Worm (Caenorhabditis elegans): Measurements from ENCODE around the gene irk-1.
A peak's percentile ranks its signal among the peaks of the same experiment; 100 is the strongest.

The irk-1 gene

ce11 chrX:6747906-6748356 is 30.0 kb downstream of the irk-1 start (continued):
- no peak for TF ChIP-seq zip-11 (GFP tag; IDR thresholded peaks at IDR 0.05)
- TF ChIP-seq Y48G9A.11 (GFP tag; IDR thresholded peaks at IDR 0.05): peak; percentile 44; the same call in 1 of the 2 replicates
- peak; percentile 70 for TF ChIP-seq mdt-29 (GFP tag; IDR thresholded peaks at IDR 0.05)
- TF ChIP-seq hmg-1.1 (GFP tag; IDR thresholded peaks at IDR 0.05): peak; percentile 64
- 0 out of 2 replicates have a peak, but pooled peaks have one; percentile 18 for TF ChIP-seq T26A8.4 (GFP tag; IDR thresholded peaks at IDR 0.05)
- TF ChIP-seq aly-2 (tag; optimal IDR thresholded peaks at IDR 0.05): no peak
- no peak for TF ChIP-seq snpc-4 (tag; optimal IDR thresholded peaks at IDR 0.05)
- TF ChIP-seq dve-1 (tag; optimal IDR thresholded peaks at IDR 0.05; ENCODE audit: insufficient read depth): peak; percentile 87
- no peak for TF ChIP-seq fkh-10 (GFP tag; optimal IDR thresholded peaks at IDR 0.05)
- TF ChIP-seq lin-29 (GFP tag; IDR thresholded peaks at IDR 0.05): no peak
- TF ChIP-seq nhr-77 (tag; optimal IDR thresholded peaks at IDR 0.05): peak; percentile 7
- TF ChIP-seq ctbp-1 (GFP tag; IDR thresholded peaks at IDR 0.05): no peak
- TF ChIP-seq zfp-3 (GFP tag; conservative IDR thresholded peaks at IDR 0.05): no peak
- no peak for TF ChIP-seq Y5F2A.4 (GFP tag; optimal IDR thresholded peaks at IDR 0.05)
- TF ChIP-seq nhr-48 (tag; optimal IDR thresholded peaks at IDR 0.05): peak; percentile 94
- no peak for TF ChIP-seq snpc-1.2 (GFP tag; IDR thresholded peaks at IDR 0.05)
- TF ChIP-seq attf-4 (tag; optimal IDR thresholded peaks at IDR 0.05): no peak
- no peak for TF ChIP-seq ZK546.5 (tag; optimal IDR thresholded peaks at IDR 0.05)
- no peak for TF ChIP-seq lir-3 (tag; optimal IDR thresholded peaks at IDR 0.05)
- TF ChIP-seq unc-62 (GFP tag; optimal IDR thresholded peaks at IDR 0.05 in 1 of 2): peak in 1 of 2 experiments; percentile 49
- TF ChIP-seq unc-62 (tag; optimal IDR thresholded peaks at IDR 0.05): no peak
- TF ChIP-seq ceh-28 (tag; optimal IDR thresholded peaks at IDR 0.05): no peak
- no peak for TF ChIP-seq F37D6.2 (tag; optimal IDR thresholded peaks at IDR 0.05)
- TF ChIP-seq unc-130 (GFP tag; optimal IDR thresholded peaks at IDR 0.05): no peak
- no peak for TF ChIP-seq zfp-2 (tag; optimal IDR thresholded peaks at IDR 0.05)
- no peak for TF ChIP-seq cey-2 (tag; optimal IDR thresholded peaks at IDR 0.05; ENCODE audit: borderline replicate concordance, insufficient read depth)
- TF ChIP-seq arid-1 (GFP tag; conservative IDR thresholded peaks at IDR 0.05): no peak
- peak; percentile 50 for TF ChIP-seq mes-2 (tag; optimal IDR thresholded peaks at IDR 0.05; ENCODE audit: poor library complexity, severe bottlenecking)
- 0 out of 2 replicates have a peak, but pooled peaks have one; percentile 59 for TF ChIP-seq egl-43 (GFP tag; IDR thresholded peaks at IDR 0.05)
- 0 out of 2 replicates have a peak, but pooled peaks have one; percentile 7 for TF ChIP-seq ceh-20 (GFP tag; IDR thresholded peaks at IDR 0.05)
- no peak for TF ChIP-seq ces-1 (GFP tag; optimal IDR thresholded peaks at IDR 0.05)
- peak; percentile 2 for TF ChIP-seq spr-3 (GFP tag; optimal IDR thresholded peaks at IDR 0.05)
- no peak for TF ChIP-seq skn-1 (tag; optimal IDR thresholded peaks at IDR 0.05)

- TF ChIP-seq unc-62 (GFP tag; optimal IDR thresholded peaks at IDR 0.05 in 1 of 2): peak in 1 of 2 experiments; percentile 31
- no peak for TF ChIP-seq unc-62 (tag; optimal IDR thresholded peaks at IDR 0.05)
- TF ChIP-seq hlh-30 (tag; optimal IDR thresholded peaks at IDR 0.05; ENCODE audit: insufficient read depth): peak; percentile 54
- no peak for TF ChIP-seq attf-4 (tag; optimal IDR thresholded peaks at IDR 0.05)
- peak in 1 of 2 experiments; percentile 64 for TF ChIP-seq hif-1 (tag; optimal IDR thresholded peaks at IDR 0.05)
- no peak for TF ChIP-seq pha-4 (GFP tag; IDR thresholded peaks at IDR 0.05)
- peak; percentile 34 for TF ChIP-seq pha-4 (tag; optimal IDR thresholded peaks at IDR 0.05)
- TF ChIP-seq hmg-1.1 (GFP tag; IDR thresholded peaks at IDR 0.05): 0 out of 2 replicates have a peak, but pooled peaks have one; percentile 11
- no peak for TF ChIP-seq zip-2 (tag; optimal IDR thresholded peaks at IDR 0.05)
- no peak for TF ChIP-seq snpc-1.2 (GFP tag; IDR thresholded peaks at IDR 0.05)
- TF ChIP-seq fos-1 (tag; optimal IDR thresholded peaks at IDR 0.05): no peak
- TF ChIP-seq dve-1 (tag; optimal IDR thresholded peaks at IDR 0.05; ENCODE audit: insufficient read depth): peak; percentile 7
- peak; percentile 46 for TF ChIP-seq ama-1 (optimal IDR thresholded peaks at IDR 0.05)
- TF ChIP-seq mdt-29 (GFP tag; IDR thresholded peaks at IDR 0.05): 0 out of 2 replicates have a peak, but pooled peaks have one; percentile 4
- TF ChIP-seq lsy-2 (tag; optimal IDR thresholded peaks at IDR 0.05): peak in 1 of 2 experiments; percentile 14
- peak; percentile 97 for TF ChIP-seq aha-1 (tag)
- TF ChIP-seq mdl-1 (tag; optimal IDR thresholded peaks at IDR 0.05): peak in 1 of 2 experiments; percentile 89
- TF ChIP-seq lin-38 (GFP tag; IDR thresholded peaks at IDR 0.05): peak; percentile 29; the same call in 1 of the 2 replicates
- TF ChIP-seq dmd-8 (GFP tag; IDR thresholded peaks at IDR 0.05): no peak
- TF ChIP-seq ctbp-1 (GFP tag; IDR thresholded peaks at IDR 0.05): no peak
- no peak for TF ChIP-seq fkh-10 (GFP tag; optimal IDR thresholded peaks at IDR 0.05)
Observed at ce11 chrX:6746849-6747248, 31.1 kb downstream of the irk-1 start.

All from whole organism, L4 larva.